Fruit fly (Drosophila melanogaster) whole organism, prepupa: Measurements from ENCODE around the gene Sec15.

Source experiments
- CG34406 ChIP-seq: fragments of 200-800 bp; sonication (Bioruptor generic); optimal IDR thresholded peaks from 3 replicates; lab custom pipeline; 2016; ENCODE audit warnings: missing biosample characterization, missing genetic modification characterization
- CG8119 ChIP-seq: fragments of 200-800 bp; sonication (Bioruptor generic); IDR thresholded peaks from 3 replicates; pipeline ENCODE4 v1.3.6; 2022; ENCODE audit warnings: missing biosample characterization, missing genetic modification characterization
- CG8632 ChIP-seq: fragments of 200-800 bp; sonication (Bioruptor generic); optimal IDR thresholded peaks from 3 replicates; lab custom pipeline; 2016; ENCODE audit warnings: missing biosample characterization, missing genetic modification characterization
- Lpt ChIP-seq: fragments of 200-800 bp; sonication (Bioruptor generic); optimal IDR thresholded peaks from 3 replicates; lab custom pipeline; 2016; ENCODE audit warnings: missing biosample characterization, missing genetic modification characterization
- OdsH ChIP-seq: fragments of 200-800 bp; sonication (Bioruptor generic); optimal IDR thresholded peaks from 3 replicates; lab custom pipeline; 2016; ENCODE audit warnings: missing biosample characterization, missing genetic modification characterization
- Smox ChIP-seq: fragments of 200-800 bp; sonication (Bioruptor generic); optimal IDR thresholded peaks from 3 replicates; lab custom pipeline; 2016; ENCODE audit warnings: missing biosample characterization, missing genetic modification characterization
- Sox102F ChIP-seq: fragments of 200-800 bp; sonication (Bioruptor generic); optimal IDR thresholded peaks from 2 replicates; lab custom pipeline; 2016; ENCODE audit warnings: missing biosample characterization, mild to moderate bottlenecking, missing genetic modification characterization
- pdm3 ChIP-seq: fragments of 200-800 bp; sonication (Bioruptor generic); optimal IDR thresholded peaks from 3 replicates; lab custom pipeline; 2016; ENCODE audit warnings: missing biosample characterization, missing genetic modification characterization
- topi ChIP-seq: fragments of 200-800 bp; sonication (Bioruptor generic); optimal IDR thresholded peaks from 3 replicates; lab custom pipeline; 2016; ENCODE audit warnings: missing biosample characterization, missing genetic modification characterization

- TF ChIP-seq Sox102F (GFP tag; lab: Kevin White, UChicago) (no peak), CG8119 (GFP tag; lab: Robert Waterston, UW) (no peak), Lpt (GFP tag; lab: Kevin White, UChicago) (no peak), pdm3 (GFP tag; lab: Kevin White, UChicago) (no peak), CG8632 (GFP tag; lab: Kevin White, UChicago) (no peak), Smox (GFP tag; lab: Kevin White, UChicago) (no peak), CG34406 (no peak), topi (no peak), OdsH (GFP tag; lab: Kevin White, UChicago) (no peak)
Measured at dm6 chr3R:21096532-21097143, 11.1 kb downstream of the Sec15 start.
